Worm (Caenorhabditis elegans): ENCODE results near the gene F39G3.5.

DNA sequence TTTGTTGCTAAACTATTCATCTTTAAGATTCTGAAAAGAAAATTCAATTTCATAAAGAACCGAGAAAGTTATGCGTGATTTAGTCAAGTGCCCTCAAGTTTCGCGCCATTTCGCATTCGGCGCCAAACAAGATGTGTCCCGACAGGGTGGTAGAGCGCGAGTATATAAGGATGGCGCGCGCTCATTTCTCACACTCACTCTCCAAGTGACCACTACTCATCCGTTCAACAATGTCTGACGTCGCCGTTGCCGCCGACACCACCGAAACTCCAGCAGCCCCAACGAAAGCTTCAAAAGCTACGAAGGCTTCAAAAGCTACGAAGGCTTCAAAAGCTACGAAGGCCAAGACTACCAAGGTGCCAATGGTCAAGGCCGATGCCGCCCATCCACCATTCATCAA, 31.7 kb downstream of the F39G3.5 start, which contains the start of gene hil-4:
- TF ChIP-seq nhr-237 (tag; optimal IDR thresholded peaks at IDR 0.05) (no peak), unc-62 (GFP tag; optimal IDR thresholded peaks at IDR 0.05) (no peak), elt-1 (tag; optimal IDR thresholded peaks at IDR 0.05) (no peak), elt-3 (tag; optimal IDR thresholded peaks at IDR 0.05) (no peak), lin-39 (tag; optimal IDR thresholded peaks at IDR 0.05) (no peak), lin-15B (tag; optimal IDR thresholded peaks at IDR 0.05) (no peak)

All from whole organism, L3 larva.